Fruit fly (Drosophila melanogaster): ENCODE results near the gene CG10646.
A peak's percentile ranks its signal among the peaks of the same experiment; 100 is the strongest.

CG10646 gene

dm6 chr3L:12529431-12530007 lies 25.8 kb upstream of the CG10646 start (continued):
- no peak for TF ChIP-seq BEAF-32 (GFP tag; optimal IDR thresholded peaks at IDR 0.05)
- no peak for TF ChIP-seq CG33213 (GFP tag; optimal IDR thresholded peaks at IDR 0.05)
- no peak for TF ChIP-seq YL-1 (GFP tag; optimal IDR thresholded peaks at IDR 0.05)
- TF ChIP-seq CG10274 (GFP tag; optimal IDR thresholded peaks at IDR 0.05): no peak
- TF ChIP-seq CG4282 (GFP tag; optimal IDR thresholded peaks at IDR 0.05): no peak
- TF ChIP-seq chif (GFP tag; optimal IDR thresholded peaks at IDR 0.05): peak; percentile 17 to 25
- TF ChIP-seq Chrac-16 (GFP tag; optimal IDR thresholded peaks at IDR 0.05): peak; percentile 13
- TF ChIP-seq cg (GFP tag; optimal IDR thresholded peaks at IDR 0.05): peak; percentile 61
- TF ChIP-seq luna (GFP tag; optimal IDR thresholded peaks at IDR 0.05): no peak
- no peak for TF ChIP-seq Dll (GFP tag; IDR thresholded peaks at IDR 0.05; ENCODE audit: partially characterized antibody)
- no peak for TF ChIP-seq CG4854 (GFP tag; optimal IDR thresholded peaks at IDR 0.05)
- TF ChIP-seq cwo (GFP tag; optimal IDR thresholded peaks at IDR 0.05): no peak
- TF ChIP-seq jumu (GFP tag; optimal IDR thresholded peaks at IDR 0.05): no peak
- TF ChIP-seq zf30C (GFP tag; optimal IDR thresholded peaks at IDR 0.05): no peak
- no peak for TF ChIP-seq seq (GFP tag; IDR thresholded peaks at IDR 0.05)
- TF ChIP-seq CG34376 (GFP tag; optimal IDR thresholded peaks at IDR 0.05): no peak
- TF ChIP-seq CG8359 (GFP tag; optimal IDR thresholded peaks at IDR 0.05; ENCODE audit: borderline replicate concordance): peak; percentile 30
- TF ChIP-seq HLHmδ (GFP tag; optimal IDR thresholded peaks at IDR 0.05): no peak
- no peak for TF ChIP-seq CG7963 (GFP tag; IDR thresholded peaks at IDR 0.05; ENCODE audit: partially characterized antibody)
- peak; percentile 59 for TF ChIP-seq CG10979 (tag; optimal IDR thresholded peaks at IDR 0.05)
- no peak for TF ChIP-seq CG12236 (GFP tag; optimal IDR thresholded peaks at IDR 0.05)
- TF ChIP-seq MBD-R2 (GFP tag; IDR thresholded peaks at IDR 0.05): no peak
- no peak for TF ChIP-seq sd (tag; optimal IDR thresholded peaks at IDR 0.05)
- TF ChIP-seq Eip74EF (GFP tag; optimal IDR thresholded peaks at IDR 0.05): no peak
- TF ChIP-seq CG2712 (tag; optimal IDR thresholded peaks at IDR 0.05): peak; percentile 60
- no peak for TF ChIP-seq bab2 (GFP tag; optimal IDR thresholded peaks at IDR 0.05)
- no peak for TF ChIP-seq CG17568 (GFP tag; optimal IDR thresholded peaks at IDR 0.05)
- no peak for TF ChIP-seq ems (GFP tag; optimal IDR thresholded peaks at IDR 0.05)
- no peak for TF ChIP-seq dm (GFP tag; optimal IDR thresholded peaks at IDR 0.05)
- peak; percentile 27 for TF ChIP-seq CG5245 (GFP tag; optimal IDR thresholded peaks at IDR 0.05)
- peak; percentile 51 for TF ChIP-seq CG7839 (tag; optimal IDR thresholded peaks at IDR 0.05)
- no peak for TF ChIP-seq klu (GFP tag; IDR thresholded peaks at IDR 0.05)
- TF ChIP-seq GATAe (GFP tag; conservative IDR thresholded peaks at IDR 0.05): no peak; the same call in 1 of the 2 replicates
- peak; percentile 84 for TF ChIP-seq vvl (GFP tag; IDR thresholded peaks at IDR 0.05)
- TF ChIP-seq Drgx (GFP tag; IDR thresholded peaks at IDR 0.05): peak; percentile 69; the same call in 1 of the 2 replicates
- TF ChIP-seq tap (tag; optimal IDR thresholded peaks at IDR 0.05): peak; percentile 49
- peak; percentile 33 for TF ChIP-seq CG18599 (GFP tag; optimal IDR thresholded peaks at IDR 0.05)
- no peak for TF ChIP-seq CG13287 (GFP tag; IDR thresholded peaks at IDR 0.05; ENCODE audit: partially characterized antibody)
- TF ChIP-seq row (GFP tag; IDR thresholded peaks at IDR 0.05): peak; percentile 39; the same call in 1 of the 3 replicates
- no peak for TF ChIP-seq Fer1 (GFP tag; optimal IDR thresholded peaks at IDR 0.05)
- no peak for TF ChIP-seq CG2199 (GFP tag; IDR thresholded peaks at IDR 0.05)
- TF ChIP-seq ro (GFP tag; IDR thresholded peaks at IDR 0.05): no peak
- TF ChIP-seq nau (GFP tag; optimal IDR thresholded peaks at IDR 0.05): peak; percentile 59
- TF ChIP-seq CG18619 (GFP tag; optimal IDR thresholded peaks at IDR 0.05): peak; percentile 21
- peak; percentile 43 for TF ChIP-seq Hsf (GFP tag; optimal IDR thresholded peaks at IDR 0.05)
- TF ChIP-seq gce (GFP tag; IDR thresholded peaks at IDR 0.05): no peak
- no peak for TF ChIP-seq fd3F (GFP tag; optimal IDR thresholded peaks at IDR 0.05)
- TF ChIP-seq CG7786 (GFP tag; optimal IDR thresholded peaks at IDR 0.05): peak; percentile 2
- TF ChIP-seq CG9437 (GFP tag; optimal IDR thresholded peaks at IDR 0.05): peak; percentile 18
- TF ChIP-seq slbo (GFP tag; IDR thresholded peaks at IDR 0.05): peak; percentile 47
